Fruit fly (Drosophila melanogaster): ENCODE data around the gene MTA1-like.

MTA1-like gene

dm6 chr3R:5648569-5649476 is at the start of gene MTA1-like, which contains the start of gene Sec23 (continued):
- TF ChIP-seq Bdp1 (GFP tag; optimal IDR thresholded peaks at IDR 0.05) (no peak), slou (GFP tag; optimal IDR thresholded peaks at IDR 0.05) (peak; percentile 43), chif (GFP tag; optimal IDR thresholded peaks at IDR 0.05) (no peak), wek (GFP tag; optimal IDR thresholded peaks at IDR 0.05) (no peak), CG12236 (GFP tag; optimal IDR thresholded peaks at IDR 0.05) (no peak), CG3065 (GFP tag; optimal IDR thresholded peaks at IDR 0.05) (no peak), Atf3 (GFP tag; optimal IDR thresholded peaks at IDR 0.05) (no peak), Mes4 (GFP tag; optimal IDR thresholded peaks at IDR 0.05) (no peak), dati (GFP tag; IDR thresholded peaks at IDR 0.05) (no peak), CG11456 (GFP tag; IDR thresholded peaks at IDR 0.05) (peak; percentile 45; the same call in 1 of the 3 replicates), Dek (tag; optimal IDR thresholded peaks at IDR 0.05) (peak; percentile 58), mam (GFP tag; optimal IDR thresholded peaks at IDR 0.05) (peak; percentile 53), Nf-YA (GFP tag; IDR thresholded peaks at IDR 0.05) (no peak), Elba2 (GFP tag; optimal IDR thresholded peaks at IDR 0.05) (peak; percentile 82), Dbx (GFP tag; IDR thresholded peaks at IDR 0.05) (0 out of 3 replicates have a peak, but pooled peaks have one; percentile 20), Tbp (GFP tag; optimal IDR thresholded peaks at IDR 0.05) (no peak), C15 (GFP tag; IDR thresholded peaks at IDR 0.05) (no peak), BEAF-32 (GFP tag; optimal IDR thresholded peaks at IDR 0.05) (peak; percentile 95), sd (tag; optimal IDR thresholded peaks at IDR 0.05) (peak; percentile 42), Hr51 (GFP tag; optimal IDR thresholded peaks at IDR 0.05) (peak; percentile 28 to 40), sob (GFP tag; IDR thresholded peaks at IDR 0.05) (0 out of 2 replicates have a peak, but pooled peaks have one; percentile 33), ham (GFP tag; IDR thresholded peaks at IDR 0.05) (no peak), chinmo (GFP tag; IDR thresholded peaks at IDR 0.05; ENCODE audit: partially characterized antibody) (peak; percentile 96), fd102C (GFP tag; optimal IDR thresholded peaks at IDR 0.05) (no peak), CG10462 (GFP tag; optimal IDR thresholded peaks at IDR 0.05) (peak; percentile 31), pfk (GFP tag; optimal IDR thresholded peaks at IDR 0.05) (no peak), Awh (GFP tag; IDR thresholded peaks at IDR 0.05) (no peak), br (optimal IDR thresholded peaks at IDR 0.05) (no peak), sens (GFP tag) (peak; percentile 81), Abd-B (GFP tag; optimal IDR thresholded peaks at IDR 0.05) (peak; percentile 71), Nf-YC (tag; optimal IDR thresholded peaks at IDR 0.05) (peak; percentile 69), kni (GFP tag; optimal IDR thresholded peaks at IDR 0.05) (peak; percentile 14), CG6254 (GFP tag; optimal IDR thresholded peaks at IDR 0.05) (no peak), CG12155 (GFP tag; optimal IDR thresholded peaks at IDR 0.05) (peak; percentile 33), Hand (GFP tag; optimal IDR thresholded peaks at IDR 0.05) (no peak), Mad (GFP tag; optimal IDR thresholded peaks at IDR 0.05) (no peak), onecut (GFP tag; IDR thresholded peaks at IDR 0.05) (0 out of 2 replicates have a peak, but pooled peaks have one; percentile 4), odd (GFP tag; optimal IDR thresholded peaks at IDR 0.05) (no peak), Optix (GFP tag; IDR thresholded peaks at IDR 0.05) (no peak), ewg (GFP tag; optimal IDR thresholded peaks at IDR 0.05) (peak; percentile 41), psq (GFP tag; optimal IDR thresholded peaks at IDR 0.05) (no peak), ranshi (GFP tag; IDR thresholded peaks at IDR 0.05) (0 out of 2 replicates have a peak, but pooled peaks have one; percentile 19), HLH54F (GFP tag; optimal IDR thresholded peaks at IDR 0.05) (peak; percentile 38), CG17328 (GFP tag; IDR thresholded peaks at IDR 0.05) (no peak), CG14667 (GFP tag; IDR thresholded peaks at IDR 0.05) (no peak), cg (GFP tag; optimal IDR thresholded peaks at IDR 0.05) (no peak), ttk (GFP tag; IDR thresholded peaks at IDR 0.05) (peak; percentile 37; the same call in 1 of the 2 replicates), Ets97D (GFP tag; optimal IDR thresholded peaks at IDR 0.05) (peak; percentile 64), sc (optimal IDR thresholded peaks at IDR 0.05) (no peak), sc (GFP tag; optimal IDR thresholded peaks at IDR 0.05) (peak; percentile 35)
